Worm (Caenorhabditis elegans): ENCODE data around the gene nhr-286.

DNA sequence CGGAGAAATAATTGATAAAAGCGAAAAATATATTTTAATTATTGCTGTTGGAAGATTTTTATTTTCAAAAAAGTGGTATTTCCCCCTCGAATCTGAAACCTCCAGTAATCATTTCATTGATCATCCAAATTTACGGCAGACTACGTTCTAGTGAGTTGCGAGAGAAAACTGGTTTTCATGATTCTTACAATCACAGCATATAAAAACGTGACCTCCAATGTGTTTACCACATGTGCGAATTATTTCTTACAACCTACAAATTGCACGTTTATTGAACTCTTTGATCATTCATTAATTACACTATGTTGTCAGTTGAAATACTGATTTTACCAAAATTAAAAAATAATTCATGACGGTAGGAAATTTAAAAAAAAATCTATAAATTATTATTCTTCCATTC, 2.2 kb downstream of the nhr-286 start:
- TF ChIP-seq ama-1 (optimal IDR thresholded peaks at IDR 0.05) (no peak), ztf-11 (tag; optimal IDR thresholded peaks at IDR 0.05) (no peak), nhr-11 (tag; optimal IDR thresholded peaks at IDR 0.05) (no peak)

Data from whole organism, L2 larva.